Fruit fly (Drosophila melanogaster): Measurements from ENCODE around the gene faf.

DNA sequence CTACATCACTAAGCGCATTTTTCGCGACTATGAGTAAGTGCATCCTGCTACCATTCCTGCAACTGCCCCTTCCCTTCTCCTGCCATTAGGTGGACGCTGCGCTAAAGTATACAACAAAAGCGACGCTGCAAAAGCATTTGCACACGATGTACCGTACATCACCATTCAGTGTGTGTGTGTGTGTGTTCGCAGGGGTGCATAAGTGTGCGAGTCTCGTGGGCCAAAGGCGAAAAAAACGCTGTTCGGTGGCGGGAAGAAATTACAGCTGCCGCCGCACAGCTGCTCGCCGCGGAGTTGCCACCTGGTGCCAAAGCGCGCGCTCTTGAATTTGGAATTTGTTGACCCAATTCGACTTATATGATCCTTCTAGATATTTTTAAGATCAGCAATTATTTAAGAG lies 17.6 kb downstream of the faf start:
- TF ChIP-seq fd59A (GFP tag; optimal IDR thresholded peaks at IDR 0.05) (no peak), CG10631 (GFP tag; optimal IDR thresholded peaks at IDR 0.05) (no peak)

Measured in whole organism, prepupa.